Worm (Caenorhabditis elegans) whole organism, late embryonic: ENCODE measurements around the gene M18.6.

ENCODE experiments used
- C08G9.2 ChIP-seq: sonication (generic microtip); optimal IDR thresholded peaks from 2 replicates; lab custom pipeline; 2016; ENCODE audit warnings: mild to moderate bottlenecking, missing genetic modification characterization, moderate library complexity, missing compliant biosample characterization
- F13H6.1 ChIP-seq: sonication (generic microtip); optimal IDR thresholded peaks from 2 replicates; lab custom pipeline; 2016; ENCODE audit warnings: missing genetic modification characterization, missing compliant biosample characterization
- K09A11.1 ChIP-seq: sonication (generic microtip); optimal IDR thresholded peaks from 2 replicates; lab custom pipeline; 2017; ENCODE audit warnings: antibody characterized with exemption, mild to moderate bottlenecking, missing genetic modification characterization, missing compliant biosample characterization; ENCODE audit not compliant: insufficient read depth
- ahr-1 ChIP-seq: sonication (generic microtip); optimal IDR thresholded peaks from 2 replicates; lab custom pipeline; 2016; ENCODE audit warnings: missing genetic modification characterization, missing compliant biosample characterization
- ceh-14 ChIP-seq: sonication (generic microtip); optimal IDR thresholded peaks from 2 replicates; lab custom pipeline; 2016; ENCODE audit warnings: missing genotype, missing genetic modification characterization, missing compliant biosample characterization
- ceh-24 ChIP-seq: sonication (generic microtip); optimal IDR thresholded peaks from 2 replicates; lab custom pipeline; 2016; ENCODE audit warnings: mild to moderate bottlenecking, missing genetic modification characterization, missing compliant biosample characterization
- ceh-30 ChIP-seq: fragments of 150-350 bp; optimal IDR thresholded peaks from 2 replicates; lab custom pipeline; 2014; ENCODE audit warnings: missing biosample characterization, missing genetic modification characterization
- ceh-34 ChIP-seq: sonication (generic microtip); optimal IDR thresholded peaks from 2 replicates; lab custom pipeline; 2016; ENCODE audit warnings: mild to moderate bottlenecking, missing genetic modification characterization, missing compliant biosample characterization
- ceh-9 ChIP-seq: sonication (generic microtip); optimal IDR thresholded peaks from 2 replicates; lab custom pipeline; 2016; ENCODE audit warnings: mild to moderate bottlenecking, missing genetic modification characterization, inconsistent platforms, missing compliant biosample characterization
- dve-1 ChIP-seq: sonication (generic microtip); optimal IDR thresholded peaks from 2 replicates; lab custom pipeline; 2017; ENCODE audit warnings: antibody characterized with exemption, mild to moderate bottlenecking, missing genetic modification characterization, missing compliant biosample characterization
- elt-2 ChIP-seq: sonication (generic microtip); optimal IDR thresholded peaks from 2 replicates; lab custom pipeline; 2016; ENCODE audit warnings: missing genetic modification reagents, missing genetic modification characterization, missing compliant biosample characterization
- elt-4 ChIP-seq: sonication (generic microtip); optimal IDR thresholded peaks from 2 replicates; lab custom pipeline; 2016; ENCODE audit warnings: missing genetic modification characterization, missing compliant biosample characterization
- ets-4 ChIP-seq: sonication (generic microtip); optimal IDR thresholded peaks from 2 replicates; lab custom pipeline; 2016; ENCODE audit warnings: missing genetic modification characterization, missing compliant biosample characterization
- eyg-1 ChIP-seq: sonication (generic microtip); optimal IDR thresholded peaks from 2 replicates; lab custom pipeline; 2016; ENCODE audit warnings: missing genotype, missing genetic modification characterization, missing compliant biosample characterization
- fax-1 ChIP-seq: sonication (generic microtip); optimal IDR thresholded peaks from 2 replicates; lab custom pipeline; 2016; ENCODE audit warnings: missing genotype, missing genetic modification characterization, missing compliant biosample characterization
- fkh-10 ChIP-seq: fragments of 150-350 bp; optimal IDR thresholded peaks from 2 replicates; lab custom pipeline; 2014; ENCODE audit warnings: missing biosample characterization, missing genetic modification reagents, missing genetic modification characterization
- hlh-30 ChIP-seq: sonication (generic microtip); optimal IDR thresholded peaks from 2 replicates; lab custom pipeline; 2017; ENCODE audit warnings: antibody characterized with exemption, missing genetic modification characterization, missing compliant biosample characterization; ENCODE audit not compliant: insufficient read depth
- lim-6 ChIP-seq: sonication (generic microtip); optimal IDR thresholded peaks from 2 replicates; lab custom pipeline; 2016; ENCODE audit warnings: missing genetic modification characterization, missing compliant biosample characterization
- lin-11 ChIP-seq: fragments of 200-800 bp; sonication (Bioruptor generic); optimal IDR thresholded peaks from 2 replicates; lab custom pipeline; 2018; ENCODE audit warnings: mild to moderate bottlenecking, missing genetic modification characterization, missing compliant biosample characterization
- nhr-232 ChIP-seq: sonication (generic microtip); optimal IDR thresholded peaks from 2 replicates; lab custom pipeline; 2016; ENCODE audit warnings: missing genetic modification characterization, missing compliant biosample characterization
- npax-4 ChIP-seq: sonication (generic microtip); optimal IDR thresholded peaks from 2 replicates; lab custom pipeline; 2016; ENCODE audit warnings: missing genetic modification characterization, missing compliant biosample characterization
- odd-2 ChIP-seq: sonication (generic microtip); optimal IDR thresholded peaks from 2 replicates; lab custom pipeline; 2017; ENCODE audit warnings: antibody characterized with exemption, mild to moderate bottlenecking, missing genetic modification characterization, missing compliant biosample characterization
- pat-9 ChIP-seq: fragments of 200-800 bp; sonication (Bioruptor generic); optimal IDR thresholded peaks from 2 replicates; lab custom pipeline; 2018; ENCODE audit warnings: mild to moderate bottlenecking, missing genetic modification characterization, moderate library complexity, missing compliant biosample characterization
- pha-4 ChIP-seq: fragments of 150-350 bp; optimal IDR thresholded peaks from 2 replicates; lab custom pipeline; 2018; ENCODE audit warnings: missing biosample characterization, missing genetic modification reagents, missing genetic modification characterization
- pqm-1 ChIP-seq: sonication (generic microtip); optimal IDR thresholded peaks from 2 replicates; lab custom pipeline; 2016; ENCODE audit warnings: missing genetic modification characterization, missing compliant biosample characterization
- ref-2 ChIP-seq: sonication (generic microtip); optimal IDR thresholded peaks from 2 replicates; lab custom pipeline; 2016; ENCODE audit warnings: missing genetic modification characterization, missing compliant biosample characterization
- rnt-1 ChIP-seq: sonication (generic microtip); optimal IDR thresholded peaks from 2 replicates; lab custom pipeline; 2016; ENCODE audit warnings: missing genetic modification characterization, missing compliant biosample characterization
- sox-2 ChIP-seq: fragments of 200-800 bp; sonication (Bioruptor generic); IDR thresholded peaks from 2 replicates; pipeline ENCODE4 v1.3.6; 2022; ENCODE audit warnings: missing genetic modification reagents, missing genetic modification characterization, missing compliant biosample characterization
- sox-4 ChIP-seq: sonication (generic microtip); optimal IDR thresholded peaks from 2 replicates; lab custom pipeline; 2017; ENCODE audit warnings: mild to moderate bottlenecking, missing genetic modification characterization, inconsistent platforms, missing compliant biosample characterization
- tbx-2 ChIP-seq: sonication (generic microtip); optimal IDR thresholded peaks from 2 replicates; lab custom pipeline; 2016; ENCODE audit warnings: missing genetic modification characterization, missing compliant biosample characterization
- ttx-3 ChIP-seq: sonication (generic microtip); optimal IDR thresholded peaks from 2 replicates; lab custom pipeline; 2016; ENCODE audit warnings: missing genetic modification reagents, missing genetic modification characterization, missing compliant biosample characterization
- unc-3 ChIP-seq, 2 experiments: fragments of 200-800 bp in 1 of 2; sonication (Bioruptor generic) in 1 of 2; sonication (generic microtip) in 1 of 2; conservative IDR thresholded peaks in 1 of 2; optimal IDR thresholded peaks in 1 of 2; 2 replicates each; pipeline versions ENCODE4 v1.3.6 to Lab custom; 2016 to 2022; ENCODE audit warnings: missing compliant biosample characterization in 2 of 2, missing genetic modification characterization in 2 of 2, missing genetic modification reagents in 1 of 2
- unc-42 ChIP-seq: sonication (generic microtip); optimal IDR thresholded peaks from 2 replicates; lab custom pipeline; 2016; ENCODE audit warnings: missing genotype, missing genetic modification characterization, missing compliant biosample characterization
- unc-86 ChIP-seq: sonication (generic microtip); optimal IDR thresholded peaks from 2 replicates; lab custom pipeline; 2016; ENCODE audit warnings: missing genetic modification characterization, missing compliant biosample characterization
- zip-5 ChIP-seq: sonication (generic microtip); optimal IDR thresholded peaks from 2 replicates; lab custom pipeline; 2016; ENCODE audit warnings: missing genetic modification characterization, missing compliant biosample characterization
- ztf-16 ChIP-seq: sonication (generic microtip); optimal IDR thresholded peaks from 2 replicates; lab custom pipeline; 2017; ENCODE audit warnings: missing genetic modification characterization, missing compliant biosample characterization

The M18.6 gene

DNA sequence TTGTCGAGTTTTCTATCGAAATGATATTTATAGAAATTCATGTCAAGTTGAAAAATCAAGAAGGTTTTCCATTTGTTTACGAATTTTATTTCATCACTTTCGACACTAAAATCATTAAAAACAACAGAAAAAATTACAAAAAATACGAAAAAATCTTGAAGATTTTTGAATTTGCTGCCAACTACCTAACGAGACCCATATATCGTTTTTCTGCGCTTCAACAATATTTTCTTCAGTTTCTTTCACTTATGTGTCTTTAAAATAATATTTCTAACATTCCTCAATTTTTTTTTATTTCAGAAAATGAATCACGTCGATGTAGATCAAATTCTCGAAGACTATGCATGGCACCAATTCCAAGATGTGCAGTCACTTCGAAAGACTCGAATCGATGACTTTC lies 8.1 kb downstream of the M18.6 start, which contains the start of gene lin-24:
Gene lin-24 (plus strand): TSS at position 301 of the 400 bp plus-strand sequence.
- no peak for TF ChIP-seq unc-42 (tag; lab: Kevin White, UChicago)
- no peak for TF ChIP-seq ceh-30 (tag; lab: Kevin White, UChicago)
- no peak for TF ChIP-seq fax-1 (tag; lab: Kevin White, UChicago)

DNA sequence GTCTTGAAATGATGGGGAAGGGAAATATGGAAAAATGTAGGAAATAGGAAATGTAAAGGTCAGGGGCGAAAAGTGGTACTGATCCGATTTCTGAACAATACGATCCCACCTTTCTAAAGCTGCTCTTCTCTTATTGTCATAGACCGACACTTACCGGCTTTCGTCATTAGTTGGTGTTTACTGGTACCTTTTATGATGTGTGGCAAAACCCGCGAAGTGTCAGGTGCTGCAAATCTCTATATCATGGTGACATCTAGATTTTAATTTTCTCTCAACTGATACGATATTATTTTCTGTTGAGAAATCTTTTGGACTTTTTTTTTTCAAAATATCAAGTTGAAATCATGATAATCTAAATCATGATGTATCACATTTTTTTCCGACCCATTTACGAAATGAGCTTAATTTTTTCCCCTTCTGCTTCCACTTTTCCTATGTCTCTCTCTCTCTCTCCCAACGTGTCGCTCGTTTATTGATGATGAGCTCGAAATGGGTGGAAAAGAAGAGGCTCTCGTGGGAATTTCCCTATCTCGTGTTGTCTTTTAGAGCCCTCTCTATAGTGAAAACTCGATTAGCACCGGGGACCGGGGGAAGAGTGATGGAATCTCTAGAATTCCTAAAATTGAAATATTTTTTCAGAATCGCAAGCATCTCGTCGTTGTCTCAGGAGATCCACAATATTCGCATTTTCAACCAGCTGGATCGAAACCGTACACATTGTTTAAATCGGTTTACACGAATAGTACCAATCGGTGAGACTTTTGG lies 10.4 kb downstream of the M18.6 start:
- TF ChIP-seq dve-1 (tag; lab: Kevin White, UChicago) (no peak), C08G9.2 (tag; lab: Kevin White, UChicago) (no peak), pat-9 (tag; lab: Kevin White, UChicago) (no peak), sox-2 (GFP tag; lab: Robert Waterston, UW) (no peak), tbx-2 (tag; lab: Kevin White, UChicago) (no peak), ztf-16 (no peak), ref-2 (no peak), nhr-232 (tag; lab: Kevin White, UChicago) (no peak), npax-4 (tag; lab: Kevin White, UChicago) (no peak), eyg-1 (tag; lab: Kevin White, UChicago) (no peak), lim-6 (tag; lab: Kevin White, UChicago) (no peak), lin-11 (tag; lab: Kevin White, UChicago) (no peak), fkh-10 (GFP tag; lab: Kevin White, UChicago) (no peak), sox-4 (tag; lab: Kevin White, UChicago) (no peak), ceh-24 (tag; lab: Kevin White, UChicago) (no peak), hlh-30 (tag; lab: Kevin White, UChicago) (no peak), ceh-30 (tag; lab: Kevin White, UChicago) (no peak), pha-4 (tag; lab: Kevin White, UChicago) (no peak), ceh-9 (tag; lab: Kevin White, UChicago) (no peak)

DNA sequence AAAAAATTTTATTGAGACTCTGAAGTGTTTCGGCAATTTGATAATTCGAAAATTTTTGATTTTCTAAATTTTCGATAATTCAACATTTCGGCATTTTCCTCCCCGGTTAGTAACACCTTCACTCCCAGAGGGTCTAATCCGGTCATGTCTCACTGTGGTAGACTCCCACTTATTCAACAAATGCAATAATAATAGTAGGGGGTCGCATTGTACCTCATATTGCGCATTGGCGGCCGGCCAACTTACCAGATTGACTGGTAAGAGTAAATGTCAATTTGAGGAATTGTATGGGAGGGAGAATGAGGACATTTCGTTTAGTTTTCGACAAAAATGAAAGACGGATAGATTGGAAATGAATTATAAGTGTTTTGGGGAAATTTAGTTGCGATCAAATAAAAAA lies 12.7 kb downstream of the M18.6 start:
- TF ChIP-seq elt-4 (tag; lab: Kevin White, UChicago) (no peak), fax-1 (tag; lab: Kevin White, UChicago) (no peak), K09A11.1 (tag; lab: Kevin White, UChicago) (no peak), ets-4 (tag; lab: Kevin White, UChicago) (no peak), pqm-1 (no peak), eyg-1 (tag; lab: Kevin White, UChicago) (no peak), elt-2 (tag; lab: Kevin White, UChicago) (no peak), ceh-14 (tag; lab: Kevin White, UChicago) (no peak), pha-4 (tag; lab: Kevin White, UChicago) (no peak), pat-9 (tag; lab: Kevin White, UChicago) (no peak), odd-2 (no peak), ahr-1 (tag; lab: Kevin White, UChicago) (no peak), ref-2 (no peak)

DNA sequence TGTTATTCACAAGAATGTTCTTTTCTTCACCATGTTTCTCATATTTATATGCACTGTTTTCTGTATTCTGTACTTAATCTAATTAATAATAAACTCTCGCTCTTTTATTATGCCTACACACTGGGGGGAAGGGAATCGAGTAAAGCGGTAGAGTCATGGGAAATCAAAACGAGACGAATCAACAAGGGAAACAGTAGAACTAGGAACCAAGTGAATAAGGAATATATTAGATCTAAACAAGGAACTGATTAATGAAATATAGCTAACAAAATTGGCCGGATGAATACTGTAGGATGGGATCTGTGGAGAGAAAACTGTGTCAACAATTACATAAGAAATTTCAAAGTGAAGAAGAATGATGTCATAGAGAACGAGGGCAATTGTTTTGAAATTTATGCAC lies 13.9 kb downstream of the M18.6 start:
- TF ChIP-seq unc-3 (GFP tag; conservative IDR thresholded peaks at IDR 0.05; lab: Robert Waterston, UW), result no peak
- TF ChIP-seq unc-3 (tag; optimal IDR thresholded peaks at IDR 0.05; lab: Kevin White, UChicago), result no peak
- TF ChIP-seq dve-1 (tag; lab: Kevin White, UChicago), result no peak
- TF ChIP-seq F13H6.1 (tag; lab: Kevin White, UChicago), result no peak
- TF ChIP-seq ceh-30 (tag; lab: Kevin White, UChicago), result no peak
- no peak for TF ChIP-seq rnt-1 (tag; lab: Kevin White, UChicago)
- no peak for TF ChIP-seq ref-2
- no peak for TF ChIP-seq unc-86 (tag; lab: Kevin White, UChicago)
- TF ChIP-seq ceh-34 (tag; lab: Kevin White, UChicago), result no peak
- TF ChIP-seq eyg-1 (tag; lab: Kevin White, UChicago), result no peak
- no peak for TF ChIP-seq ttx-3 (tag; lab: Kevin White, UChicago)
- no peak for TF ChIP-seq zip-5 (tag; lab: Kevin White, UChicago)
- TF ChIP-seq pqm-1, result no peak
